Fruit fly (Drosophila melanogaster) whole organism, pupa: ENCODE measurements around the gene CG16704.

Experiments used
- CG34367 ChIP-seq: fragments of 200-800 bp; sonication (Bioruptor generic); optimal IDR thresholded peaks from 2 replicates; lab custom pipeline; 2018; ENCODE audit warnings: missing biosample characterization, mild to moderate bottlenecking, missing genetic modification characterization
- CG4496 ChIP-seq: fragments of 200-800 bp; sonication (Bioruptor generic); IDR thresholded peaks from 3 replicates; pipeline ENCODE4 v1.3.6; 2022; ENCODE audit warnings: missing biosample characterization, missing genetic modification characterization
- D1 ChIP-seq: fragments of 200-800 bp; sonication (Bioruptor generic); optimal IDR thresholded peaks from 2 replicates; lab custom pipeline; 2018; ENCODE audit warnings: missing biosample characterization, mild to moderate bottlenecking, missing genetic modification characterization, moderate library complexity
- EcR ChIP-seq: fragments of 200-800 bp; sonication (Bioruptor generic); optimal IDR thresholded peaks from 3 replicates; lab custom pipeline; 2019; ENCODE audit warnings: missing biosample characterization, missing genetic modification characterization, mild to moderate bottlenecking, moderate library complexity, missing genetic modification reagents
- Pif1B ChIP-seq: fragments of 200-800 bp; sonication (Bioruptor generic); optimal IDR thresholded peaks from 3 replicates; lab custom pipeline; 2016; ENCODE audit warnings: missing biosample characterization, missing genetic modification characterization
- fd96Ca ChIP-seq: fragments of 200-800 bp; sonication (Bioruptor generic); IDR thresholded peaks from 3 replicates; pipeline ENCODE4 v1.3.6; 2022; ENCODE audit warnings: missing biosample characterization, missing genetic modification characterization

- TF ChIP-seq Pif1B (GFP tag; lab: Kevin White, UChicago) (no peak), CG4496 (0 out of 3 replicates have a peak, but pooled peaks have one; percentile 19), D1 (tag; lab: Kevin White, UChicago) (no peak), fd96Ca (no peak), CG34367 (tag; lab: Kevin White, UChicago) (no peak), EcR (no peak)
Observed at dm6 chr2L:3694920-3695319, 2.5 kb upstream of the CG16704 start, which contains the start of gene CG43165.
